Worm (Caenorhabditis elegans): ENCODE data around the gene dnj-20.

ce11 chrII:9651700-9652099, 27.7 kb upstream of the dnj-20 start, which contains the start of gene ZK1307.4:
- no peak for TF ChIP-seq scrt-1 (GFP tag; IDR thresholded peaks at IDR 0.05)
- no peak for TF ChIP-seq ama-1 (optimal IDR thresholded peaks at IDR 0.05)
- no peak for TF ChIP-seq hnd-1 (tag; optimal IDR thresholded peaks at IDR 0.05)
- no peak for TF ChIP-seq aly-1 (tag; optimal IDR thresholded peaks at IDR 0.05)

All from whole organism, early embryonic.